Fruit fly (Drosophila melanogaster) whole organism, prepupa: ENCODE results near the gene ND-18.

ENCODE experiments used
- Blimp-1 ChIP-seq: fragments of 200-800 bp; sonication (Bioruptor generic); optimal IDR thresholded peaks from 3 replicates; lab custom pipeline; 2017; ENCODE audit warnings: missing biosample characterization, missing genetic modification characterization, mild to moderate bottlenecking, moderate library complexity, missing genetic modification reagents
- CG10631 ChIP-seq: fragments of 200-800 bp; sonication (Bioruptor generic); optimal IDR thresholded peaks from 2 replicates; lab custom pipeline; 2016; ENCODE audit warnings: missing biosample characterization, missing genetic modification characterization
- CG10669 ChIP-seq: fragments of 200-800 bp; sonication (Bioruptor generic); optimal IDR thresholded peaks from 3 replicates; lab custom pipeline; 2018; ENCODE audit warnings: missing biosample characterization, mild to moderate bottlenecking, missing genetic modification characterization, moderate library complexity
- CG11294 ChIP-seq: fragments of 200-800 bp; sonication (Bioruptor generic); IDR thresholded peaks from 2 replicates; pipeline ENCODE4 v1.3.6; 2022; ENCODE audit warnings: missing biosample characterization, missing genetic modification characterization
- CG11902 ChIP-seq: fragments of 200-800 bp; sonication (Bioruptor generic); optimal IDR thresholded peaks from 3 replicates; lab custom pipeline; 2016; ENCODE audit warnings: missing biosample characterization, missing genetic modification characterization
- CG15336 ChIP-seq: fragments of 200-800 bp; sonication (Bioruptor generic); IDR thresholded peaks from 2 replicates; pipeline ENCODE4 v1.3.6; 2022; ENCODE audit warnings: missing biosample characterization, missing genetic modification characterization
- CG16779 ChIP-seq: fragments of 200-800 bp; sonication (Bioruptor generic); optimal IDR thresholded peaks from 3 replicates; lab custom pipeline; 2017; ENCODE audit warnings: missing biosample characterization, mild to moderate bottlenecking, missing genetic modification characterization
- CG3032 ChIP-seq: fragments of 200-800 bp; optimal IDR thresholded peaks from 2 replicates; lab custom pipeline; 2019; ENCODE audit warnings: missing biosample characterization, mild to moderate bottlenecking, missing genetic modification characterization, moderate library complexity
- CG31627 ChIP-seq: fragments of 200-800 bp; sonication (Bioruptor generic); optimal IDR thresholded peaks from 3 replicates; lab custom pipeline; 2016; ENCODE audit warnings: missing biosample characterization, missing genetic modification characterization
- CG32006 ChIP-seq: fragments of 200-800 bp; sonication (Bioruptor generic); optimal IDR thresholded peaks from 3 replicates; lab custom pipeline; 2017; ENCODE audit warnings: missing biosample characterization, mild to moderate bottlenecking, missing genetic modification characterization
- CG34406 ChIP-seq: fragments of 200-800 bp; sonication (Bioruptor generic); optimal IDR thresholded peaks from 3 replicates; lab custom pipeline; 2016; ENCODE audit warnings: missing biosample characterization, missing genetic modification characterization
- CG3919 ChIP-seq: fragments of 200-800 bp; sonication (Bioruptor generic); optimal IDR thresholded peaks from 3 replicates; lab custom pipeline; 2016; ENCODE audit warnings: missing biosample characterization, missing genetic modification characterization
- CG4318 ChIP-seq: fragments of 200-800 bp; sonication (Bioruptor generic); optimal IDR thresholded peaks from 3 replicates; lab custom pipeline; 2017; ENCODE audit warnings: missing biosample characterization, mild to moderate bottlenecking, missing genetic modification characterization
- CG6163 ChIP-seq: fragments of 200-800 bp; sonication (Bioruptor generic); IDR thresholded peaks from 3 replicates; pipeline ENCODE4 v1.3.6; 2022; ENCODE audit warnings: missing biosample characterization, missing genetic modification characterization
- CG6276 ChIP-seq: fragments of 200-800 bp; sonication (Bioruptor generic); optimal IDR thresholded peaks from 2 replicates; lab custom pipeline; 2017; ENCODE audit warnings: missing biosample characterization, mild to moderate bottlenecking, missing genetic modification characterization
- CG6792 ChIP-seq: fragments of 200-800 bp; sonication (Bioruptor generic); optimal IDR thresholded peaks from 3 replicates; lab custom pipeline; 2016; ENCODE audit warnings: missing biosample characterization, missing genetic modification characterization
- CG6808 ChIP-seq: fragments of 200-800 bp; sonication (Bioruptor generic); optimal IDR thresholded peaks from 3 replicates; lab custom pipeline; 2017; ENCODE audit warnings: missing biosample characterization, missing genetic modification characterization, mild to moderate bottlenecking, moderate library complexity, missing genetic modification reagents
- CG7368 ChIP-seq: fragments of 200-800 bp; sonication (Bioruptor generic); optimal IDR thresholded peaks from 3 replicates; lab custom pipeline; 2016; ENCODE audit warnings: missing biosample characterization, missing genetic modification characterization
- CG8119 ChIP-seq: fragments of 200-800 bp; sonication (Bioruptor generic); IDR thresholded peaks from 3 replicates; pipeline ENCODE4 v1.3.6; 2022; ENCODE audit warnings: missing biosample characterization, missing genetic modification characterization
- CG8319 ChIP-seq: fragments of 200-800 bp; sonication (Bioruptor generic); optimal IDR thresholded peaks from 3 replicates; lab custom pipeline; 2016; ENCODE audit warnings: missing biosample characterization, missing genetic modification characterization
- CG9139 ChIP-seq: fragments of 200-800 bp; sonication (Bioruptor generic); optimal IDR thresholded peaks from 3 replicates; lab custom pipeline; 2017; ENCODE audit warnings: missing biosample characterization, mild to moderate bottlenecking, missing genetic modification characterization
- Eip78C ChIP-seq: fragments of 200-800 bp; sonication (Bioruptor generic); peaks from one replicate; lab custom pipeline; 2016; ENCODE audit warnings: missing biosample characterization, missing genetic modification characterization
- Eip93F ChIP-seq: fragments of 200-800 bp; sonication (Bioruptor generic); optimal IDR thresholded peaks from 2 replicates; lab custom pipeline; 2016; ENCODE audit warnings: missing biosample characterization, mild to moderate bottlenecking, missing genetic modification characterization
- Ets21C ChIP-seq: fragments of 200-800 bp; sonication (Bioruptor generic); optimal IDR thresholded peaks from 3 replicates; lab custom pipeline; 2016; ENCODE audit warnings: missing biosample characterization, missing genetic modification characterization
- Ets96B ChIP-seq: fragments of 200-800 bp; optimal IDR thresholded peaks from 2 replicates; lab custom pipeline; 2019; ENCODE audit warnings: missing biosample characterization, mild to moderate bottlenecking, missing genetic modification characterization, moderate library complexity
- Gug ChIP-seq: fragments of 200-800 bp; sonication (Bioruptor generic); IDR thresholded peaks from 2 replicates; pipeline ENCODE4 v1.3.6; 2022; ENCODE audit warnings: missing biosample characterization, missing genetic modification characterization
- Hr38 ChIP-seq: sonication (Bioruptor generic); optimal IDR thresholded peaks from 2 replicates; lab custom pipeline; 2016; ENCODE audit warnings: missing biosample characterization, missing genetic modification characterization
- Hr39 ChIP-seq: fragments of 200-800 bp; sonication (Bioruptor generic); optimal IDR thresholded peaks from 2 replicates; lab custom pipeline; 2016; ENCODE audit warnings: missing biosample characterization, missing genetic modification characterization
- Hr4 ChIP-seq: fragments of 200-800 bp; sonication (Bioruptor generic); optimal IDR thresholded peaks from 3 replicates; lab custom pipeline; 2016; ENCODE audit warnings: missing biosample characterization, missing genetic modification characterization
- Lpt ChIP-seq: fragments of 200-800 bp; sonication (Bioruptor generic); optimal IDR thresholded peaks from 3 replicates; lab custom pipeline; 2016; ENCODE audit warnings: missing biosample characterization, missing genetic modification characterization
- Met ChIP-seq: fragments of 200-800 bp; sonication (Bioruptor generic); optimal IDR thresholded peaks from 3 replicates; lab custom pipeline; 2016; ENCODE audit warnings: missing biosample characterization, missing genetic modification characterization
- OdsH ChIP-seq: fragments of 200-800 bp; sonication (Bioruptor generic); optimal IDR thresholded peaks from 3 replicates; lab custom pipeline; 2016; ENCODE audit warnings: missing biosample characterization, missing genetic modification characterization
- Smox ChIP-seq: fragments of 200-800 bp; sonication (Bioruptor generic); optimal IDR thresholded peaks from 3 replicates; lab custom pipeline; 2016; ENCODE audit warnings: missing biosample characterization, missing genetic modification characterization
- Sox102F ChIP-seq: fragments of 200-800 bp; sonication (Bioruptor generic); optimal IDR thresholded peaks from 2 replicates; lab custom pipeline; 2016; ENCODE audit warnings: missing biosample characterization, mild to moderate bottlenecking, missing genetic modification characterization
- Sox14 ChIP-seq: fragments of 200-800 bp; sonication (Bioruptor generic); optimal IDR thresholded peaks from 3 replicates; lab custom pipeline; 2016; ENCODE audit warnings: missing biosample characterization, missing genetic modification characterization
- Sox15 ChIP-seq: fragments of 200-800 bp; sonication (Bioruptor generic); optimal IDR thresholded peaks from 3 replicates; lab custom pipeline; 2016; ENCODE audit warnings: missing biosample characterization, missing genetic modification characterization
- acj6 ChIP-seq: fragments of 200-800 bp; sonication (Bioruptor generic); optimal IDR thresholded peaks from 3 replicates; lab custom pipeline; 2016; ENCODE audit warnings: missing biosample characterization, missing genetic modification characterization
- cyc ChIP-seq: fragments of 200-800 bp; sonication (Bioruptor generic); optimal IDR thresholded peaks from 3 replicates; lab custom pipeline; 2016; ENCODE audit warnings: missing biosample characterization, missing genetic modification characterization
- dac ChIP-seq: fragments of 200-800 bp; sonication (Bioruptor generic); optimal IDR thresholded peaks from 2 replicates; lab custom pipeline; 2017; ENCODE audit warnings: missing biosample characterization, mild to moderate bottlenecking, missing genetic modification characterization
- dsx ChIP-seq: fragments of 200-800 bp; optimal IDR thresholded peaks from 3 replicates; lab custom pipeline; 2019; ENCODE audit warnings: missing biosample characterization, mild to moderate bottlenecking, missing genetic modification characterization, moderate library complexity; ENCODE audit not compliant: poor library complexity, severe bottlenecking
- eg ChIP-seq: fragments of 200-800 bp; sonication (Bioruptor generic); IDR thresholded peaks from 3 replicates; pipeline ENCODE4 v1.3.6; 2022; ENCODE audit warnings: missing biosample characterization, missing genetic modification characterization
- esn ChIP-seq: fragments of 200-800 bp; sonication (Bioruptor generic); optimal IDR thresholded peaks from 2 replicates; lab custom pipeline; 2016; ENCODE audit warnings: missing biosample characterization, mild to moderate bottlenecking, missing genetic modification characterization, moderate library complexity
- fd59A ChIP-seq: fragments of 200-800 bp; sonication (Bioruptor generic); optimal IDR thresholded peaks from 2 replicates; lab custom pipeline; 2017; ENCODE audit warnings: missing biosample characterization, mild to moderate bottlenecking, missing genetic modification characterization, missing genetic modification reagents
- net ChIP-seq: fragments of 200-800 bp; sonication (Bioruptor generic); optimal IDR thresholded peaks from 3 replicates; lab custom pipeline; 2016; ENCODE audit warnings: missing biosample characterization, missing genetic modification characterization
- salr ChIP-seq, 2 experiments: fragments of 200-800 bp; sonication (Bioruptor generic); optimal IDR thresholded peaks; 3 replicates each; lab custom pipeline; 2016 to 2018; ENCODE audit warnings: missing biosample characterization in 2 of 2, missing genetic modification characterization in 2 of 2, mild to moderate bottlenecking in 1 of 2
- spab ChIP-seq: fragments of 200-800 bp; sonication (Bioruptor generic); optimal IDR thresholded peaks from 2 replicates; lab custom pipeline; 2017; ENCODE audit warnings: missing biosample characterization, mild to moderate bottlenecking, missing genetic modification characterization, missing genetic modification reagents
- svp ChIP-seq: fragments of 200-800 bp; sonication (Bioruptor generic); peaks from one replicate; lab custom pipeline; 2016; ENCODE audit warnings: missing biosample characterization, missing genetic modification characterization
- topi ChIP-seq: fragments of 200-800 bp; sonication (Bioruptor generic); optimal IDR thresholded peaks from 3 replicates; lab custom pipeline; 2016; ENCODE audit warnings: missing biosample characterization, missing genetic modification characterization
- vri ChIP-seq: fragments of 200-800 bp; sonication (Bioruptor generic); optimal IDR thresholded peaks from 3 replicates; lab custom pipeline; 2016; ENCODE audit warnings: missing biosample characterization, mild to moderate bottlenecking, missing genetic modification characterization

Gene ND-18

DNA sequence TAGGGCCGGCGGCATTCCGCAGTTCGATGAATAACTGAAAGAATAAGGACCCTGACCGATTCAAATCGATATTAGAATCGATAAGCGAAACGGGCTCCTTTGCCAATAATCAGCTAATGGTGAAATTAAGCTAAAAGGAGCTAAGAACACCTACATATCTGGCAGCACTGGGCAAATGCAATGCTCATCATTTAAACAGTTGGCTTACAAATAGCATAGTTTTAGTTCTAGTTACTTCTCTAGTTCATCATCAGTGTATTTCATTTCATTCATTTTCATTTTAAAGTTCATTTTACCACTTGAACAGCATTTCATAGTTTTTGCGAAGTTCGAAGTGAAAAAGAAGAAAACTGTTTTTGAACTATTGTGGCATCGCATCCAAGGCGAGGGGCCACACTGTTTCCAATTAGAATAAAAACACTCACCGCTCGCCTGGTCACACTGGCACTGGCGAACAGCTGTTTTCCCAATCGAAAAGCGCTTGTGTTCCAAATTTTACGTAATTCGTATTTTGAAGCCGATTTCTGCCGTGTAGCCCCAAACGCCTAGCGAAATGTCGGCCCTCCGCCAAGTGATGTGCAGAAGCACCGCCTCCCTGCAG lies at the start of gene ND-18, which contains the start of gene pcm:
TSS of gene ND-18 (plus strand) at position 438 of the 601 bp plus-strand sequence.
TSS of gene pcm (minus strand) at position 28 of the 601 bp plus-strand sequence.
- TF ChIP-seq Ets21C (GFP tag; lab: Kevin White, UChicago): no peak
- TF ChIP-seq CG6163 (GFP tag; lab: Robert Waterston, UW): 0 out of 3 replicates have a peak, but pooled peaks have one; percentile 17
- TF ChIP-seq, all 60 proteins: peak for 1

DNA sequence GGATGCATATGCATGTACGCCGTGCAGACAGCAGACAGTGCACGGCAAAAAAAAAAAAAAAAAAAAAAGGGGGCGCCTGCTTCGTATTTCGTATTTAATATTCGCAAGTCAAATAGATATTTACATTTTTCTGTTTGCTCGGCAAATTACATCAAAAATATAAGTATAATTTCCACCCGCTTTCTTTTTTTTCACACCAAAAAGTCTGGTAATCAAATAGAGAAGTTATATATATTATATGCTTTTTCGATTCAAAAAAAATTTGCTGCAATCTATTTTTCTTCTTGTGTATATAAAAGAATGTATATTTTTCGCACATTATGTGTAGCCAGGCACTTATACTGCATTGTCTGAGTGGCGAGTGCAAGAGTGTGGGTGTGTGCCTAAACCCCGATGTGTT lies 43.9 kb upstream of the ND-18 start:
- no peak for TF ChIP-seq Hr38 (GFP tag; lab: Kevin White, UChicago)
- no peak for TF ChIP-seq CG6163 (GFP tag; lab: Robert Waterston, UW)
- TF ChIP-seq CG6792 (GFP tag; lab: Kevin White, UChicago): no peak
- TF ChIP-seq Ets21C (GFP tag; lab: Kevin White, UChicago): no peak
- no peak for TF ChIP-seq CG11294 (GFP tag; lab: Robert Waterston, UW)
- TF ChIP-seq vri (GFP tag; lab: Kevin White, UChicago): no peak
- TF ChIP-seq Hr4 (GFP tag; lab: Kevin White, UChicago): peak; percentile 13
- TF ChIP-seq Hr39 (GFP tag; lab: Kevin White, UChicago): no peak
- no peak for TF ChIP-seq Lpt
- no peak for TF ChIP-seq spab (GFP tag; lab: Kevin White, UChicago)
- no peak for TF ChIP-seq Eip93F
- no peak for TF ChIP-seq CG10631 (GFP tag; lab: Kevin White, UChicago)
- no peak for TF ChIP-seq fd59A (GFP tag; lab: Kevin White, UChicago)
- no peak for TF ChIP-seq CG4318
- peak; percentile 8 for TF ChIP-seq OdsH
- 0 out of 3 replicates have a peak, but pooled peaks have one; percentile 32 for TF ChIP-seq CG8119 (GFP tag; lab: Robert Waterston, UW)
- no peak for TF ChIP-seq CG6808
- no peak for TF ChIP-seq acj6 (GFP tag; lab: Kevin White, UChicago)
- TF ChIP-seq CG32006: peak; percentile 35
- TF ChIP-seq CG31627 (GFP tag; lab: Kevin White, UChicago): no peak
- no peak for TF ChIP-seq CG11902 (GFP tag; lab: Kevin White, UChicago)
- no peak for TF ChIP-seq topi (GFP tag; lab: Kevin White, UChicago)
- TF ChIP-seq dsx (GFP tag; lab: Kevin White, UChicago): no peak
- TF ChIP-seq Sox15 (GFP tag; lab: Kevin White, UChicago): no peak
- peak; percentile 70 for TF ChIP-seq Eip78C (GFP tag; lab: Kevin White, UChicago)
- no peak for TF ChIP-seq cyc (GFP tag; lab: Kevin White, UChicago)
- no peak for TF ChIP-seq eg (GFP tag; lab: Robert Waterston, UW)
- TF ChIP-seq salr (GFP tag; optimal IDR thresholded peaks at IDR 0.05; lab: Kevin White, UChicago): peak in 1 of 2 experiments; percentile 25
- no peak for TF ChIP-seq Ets96B
- TF ChIP-seq Smox: no peak
- TF ChIP-seq CG8319: no peak
- no peak for TF ChIP-seq dac
- no peak for TF ChIP-seq esn
- TF ChIP-seq CG6276: no peak
- no peak for TF ChIP-seq Sox14 (GFP tag; lab: Kevin White, UChicago)
- peak; percentile 0 for TF ChIP-seq CG3032 (tag; lab: Kevin White, UChicago)
- TF ChIP-seq CG3919 (GFP tag; lab: Kevin White, UChicago): peak; percentile 1
- TF ChIP-seq net (GFP tag; lab: Kevin White, UChicago): no peak
- TF ChIP-seq svp (GFP tag; lab: Kevin White, UChicago): peak; percentile 54
- TF ChIP-seq Gug (GFP tag; lab: Robert Waterston, UW): no peak
- TF ChIP-seq CG16779: no peak
- no peak for TF ChIP-seq CG15336 (GFP tag; lab: Robert Waterston, UW)
- no peak for TF ChIP-seq Blimp-1 (GFP tag; lab: Kevin White, UChicago)
- TF ChIP-seq CG10669 (GFP tag; lab: Kevin White, UChicago): no peak
- no peak for TF ChIP-seq CG9139
- TF ChIP-seq Sox102F: no peak
- TF ChIP-seq CG7368 (GFP tag; lab: Kevin White, UChicago): no peak
- no peak for TF ChIP-seq CG34406 (GFP tag; lab: Kevin White, UChicago)
- TF ChIP-seq Met (GFP tag; lab: Kevin White, UChicago): no peak
